Fruit fly (Drosophila melanogaster): ENCODE measurements around the gene mew.

Gene mew

dm6 chrX:13276713-13277112 is 18.4 kb upstream of the mew start (continued):
- TF ChIP-seq Bgb (GFP tag; IDR thresholded peaks at IDR 0.05; ENCODE audit: partially characterized antibody) (no peak), Gug (GFP tag; IDR thresholded peaks at IDR 0.05) (no peak), CG4730 (GFP tag; IDR thresholded peaks at IDR 0.05) (0 out of 2 replicates have a peak, but pooled peaks have one; percentile 49), p53 (GFP tag; optimal IDR thresholded peaks at IDR 0.05) (no peak), hth (optimal IDR thresholded peaks at IDR 0.05) (no peak), CG32767 (GFP tag; IDR thresholded peaks at IDR 0.05) (no peak), CG9727 (GFP tag; optimal IDR thresholded peaks at IDR 0.05) (peak; percentile 78), Poxn (GFP tag; IDR thresholded peaks at IDR 0.05) (0 out of 2 replicates have a peak, but pooled peaks have one; percentile 18), CG10565 (GFP tag; optimal IDR thresholded peaks at IDR 0.05) (no peak), Hmx (GFP tag; optimal IDR thresholded peaks at IDR 0.05) (no peak), peb (GFP tag; IDR thresholded peaks at IDR 0.05) (no peak), Dip3 (GFP tag; optimal IDR thresholded peaks at IDR 0.05) (no peak), ap (GFP tag; IDR thresholded peaks at IDR 0.05) (no peak), CG2199 (GFP tag; IDR thresholded peaks at IDR 0.05) (no peak), CG13894 (tag; optimal IDR thresholded peaks at IDR 0.05) (peak; percentile 82), cad (GFP tag; optimal IDR thresholded peaks at IDR 0.05) (no peak), CG16779 (GFP tag; IDR thresholded peaks at IDR 0.05) (no peak), Mes4 (GFP tag; optimal IDR thresholded peaks at IDR 0.05) (no peak), schlank (tag; optimal IDR thresholded peaks at IDR 0.05) (peak; percentile 53), HLH54F (GFP tag; optimal IDR thresholded peaks at IDR 0.05) (peak; percentile 2), Eip74EF (GFP tag; optimal IDR thresholded peaks at IDR 0.05) (peak in 1 of 2 experiments; percentile 56), NC2β (GFP tag; optimal IDR thresholded peaks at IDR 0.05) (no peak), CHES-1-like (GFP tag; optimal IDR thresholded peaks at IDR 0.05) (no peak), CG15269 (tag; optimal IDR thresholded peaks at IDR 0.05) (peak; percentile 88), Abd-B (GFP tag; optimal IDR thresholded peaks at IDR 0.05) (peak; percentile 56), ems (GFP tag; optimal IDR thresholded peaks at IDR 0.05) (no peak), Usf (GFP tag; optimal IDR thresholded peaks at IDR 0.05) (peak; percentile 2), lov (optimal IDR thresholded peaks at IDR 0.05) (no peak), lov (GFP tag; IDR thresholded peaks at IDR 0.05) (0 out of 3 replicates have a peak, but pooled peaks have one; percentile 15), caup (GFP tag; optimal IDR thresholded peaks at IDR 0.05; ENCODE audit: severe bottlenecking) (peak; percentile 81), gcm (GFP tag; optimal IDR thresholded peaks at IDR 0.05) (peak; percentile 37), Dfd (GFP tag; optimal IDR thresholded peaks at IDR 0.05) (no peak), otp (GFP tag; IDR thresholded peaks at IDR 0.05) (0 out of 3 replicates have a peak, but pooled peaks have one; percentile 36), CG4617 (GFP tag; optimal IDR thresholded peaks at IDR 0.05; ENCODE audit: borderline replicate concordance) (no peak), jing (GFP tag; optimal IDR thresholded peaks at IDR 0.05) (no peak), CkIIα-i1 (GFP tag; IDR thresholded peaks at IDR 0.05) (no peak), MTF-1 (GFP tag; optimal IDR thresholded peaks at IDR 0.05; ENCODE audit: borderline replicate concordance) (peak; percentile 49), en (GFP tag; optimal IDR thresholded peaks at IDR 0.05) (no peak), sob (GFP tag; IDR thresholded peaks at IDR 0.05) (peak; percentile 89), CG14441 (GFP tag; IDR thresholded peaks at IDR 0.05) (peak; percentile 76), CG9817 (tag; optimal IDR thresholded peaks at IDR 0.05) (peak; percentile 78), pum (GFP tag; optimal IDR thresholded peaks at IDR 0.05) (no peak), E2f1 (GFP tag; IDR thresholded peaks at IDR 0.05) (peak; percentile 78), CG10321 (GFP tag; IDR thresholded peaks at IDR 0.05) (peak; percentile 64), CG17912 (GFP tag; optimal IDR thresholded peaks at IDR 0.05) (no peak), CG11247 (GFP tag; IDR thresholded peaks at IDR 0.05) (peak; percentile 80), CG9876 (GFP tag; optimal IDR thresholded peaks at IDR 0.05) (no peak), Taf1 (GFP tag; IDR thresholded peaks at IDR 0.05) (peak; percentile 67), gcm2 (GFP tag; optimal IDR thresholded peaks at IDR 0.05) (no peak), Hand (GFP tag; optimal IDR thresholded peaks at IDR 0.05) (peak; percentile 71), ind (GFP tag; optimal IDR thresholded peaks at IDR 0.05) (peak; percentile 71), bsh (GFP tag; optimal IDR thresholded peaks at IDR 0.05) (peak in 1 of 2 experiments; percentile 67)
